Fruit fly (Drosophila melanogaster): ENCODE results near the gene Orc2.
A peak's percentile ranks its signal among the peaks of the same experiment; 100 is the strongest.

Gene Orc2

dm6 chr3R:13999531-13999930, 34.8 kb downstream of the Orc2 start (continued):
- TF ChIP-seq CG15336 (GFP tag; IDR thresholded peaks at IDR 0.05) (peak; percentile 89), eg (GFP tag; IDR thresholded peaks at IDR 0.05) (peak; percentile 92), Sox14 (GFP tag; optimal IDR thresholded peaks at IDR 0.05) (peak; percentile 7), CG4318 (GFP tag; optimal IDR thresholded peaks at IDR 0.05) (peak; percentile 81), ss (GFP tag; optimal IDR thresholded peaks at IDR 0.05) (no peak), CG7368 (GFP tag; optimal IDR thresholded peaks at IDR 0.05) (peak; percentile 58), vri (GFP tag; optimal IDR thresholded peaks at IDR 0.05) (no peak), OdsH (GFP tag; optimal IDR thresholded peaks at IDR 0.05) (peak; percentile 63), CG16779 (tag; optimal IDR thresholded peaks at IDR 0.05) (peak; percentile 26), Ets21C (GFP tag; optimal IDR thresholded peaks at IDR 0.05) (no peak), Smox (GFP tag; optimal IDR thresholded peaks at IDR 0.05) (no peak), achi (GFP tag; optimal IDR thresholded peaks at IDR 0.05) (peak; percentile 62), CG8119 (GFP tag; IDR thresholded peaks at IDR 0.05) (peak; percentile 90), CG9139 (GFP tag; optimal IDR thresholded peaks at IDR 0.05) (no peak), Eip78C (GFP tag) (peak; percentile 82), Ets96B (tag; optimal IDR thresholded peaks at IDR 0.05) (no peak)

dm6 chr3R:14001208-14001916, 36.7 kb downstream of the Orc2 start:
- TF ChIP-seq CG3919 (GFP tag; optimal IDR thresholded peaks at IDR 0.05) (no peak), Eip78C (GFP tag) (peak; percentile 18), CG15336 (GFP tag; IDR thresholded peaks at IDR 0.05) (0 out of 2 replicates have a peak, but pooled peaks have one; percentile 28)

dm6 chr3R:14002146-14002846, 37.6 kb downstream of the Orc2 start:
- TF ChIP-seq CG16779 (tag; optimal IDR thresholded peaks at IDR 0.05) (no peak), Hr38 (GFP tag; optimal IDR thresholded peaks at IDR 0.05) (no peak), CG6854 (GFP tag; optimal IDR thresholded peaks at IDR 0.05) (no peak), spab (GFP tag; optimal IDR thresholded peaks at IDR 0.05) (no peak), Met (GFP tag; optimal IDR thresholded peaks at IDR 0.05) (peak; percentile 60), Sox14 (GFP tag; optimal IDR thresholded peaks at IDR 0.05) (peak; percentile 24), CG7368 (GFP tag; optimal IDR thresholded peaks at IDR 0.05) (no peak), fd59A (GFP tag; optimal IDR thresholded peaks at IDR 0.05) (no peak), fd85E (GFP tag; optimal IDR thresholded peaks at IDR 0.05) (no peak), Ets96B (tag; optimal IDR thresholded peaks at IDR 0.05) (no peak), Blimp-1 (GFP tag; optimal IDR thresholded peaks at IDR 0.05) (no peak), Sox15 (GFP tag; optimal IDR thresholded peaks at IDR 0.05) (peak; percentile 47), Ets21C (GFP tag; optimal IDR thresholded peaks at IDR 0.05) (no peak), dac (GFP tag; optimal IDR thresholded peaks at IDR 0.05) (no peak), OdsH (GFP tag; optimal IDR thresholded peaks at IDR 0.05) (peak; percentile 52), CG3032 (tag; optimal IDR thresholded peaks at IDR 0.05) (no peak), Eip93F (GFP tag; optimal IDR thresholded peaks at IDR 0.05) (no peak), net (GFP tag; optimal IDR thresholded peaks at IDR 0.05) (peak; percentile 37), Lpt (GFP tag; optimal IDR thresholded peaks at IDR 0.05) (no peak), ss (GFP tag; optimal IDR thresholded peaks at IDR 0.05) (no peak), Gug (GFP tag; IDR thresholded peaks at IDR 0.05) (no peak), CG6808 (GFP tag; optimal IDR thresholded peaks at IDR 0.05) (peak; percentile 3), CG32006 (GFP tag; optimal IDR thresholded peaks at IDR 0.05) (peak; percentile 18), Eip75B (GFP tag; optimal IDR thresholded peaks at IDR 0.05) (peak; percentile 45), CG6276 (GFP tag; optimal IDR thresholded peaks at IDR 0.05) (no peak), CG31627 (GFP tag; optimal IDR thresholded peaks at IDR 0.05) (peak; percentile 47), CG4318 (GFP tag; optimal IDR thresholded peaks at IDR 0.05) (no peak), cyc (GFP tag; optimal IDR thresholded peaks at IDR 0.05) (peak; percentile 38), svp (GFP tag) (peak; percentile 82), pdm3 (GFP tag; optimal IDR thresholded peaks at IDR 0.05) (peak; percentile 13), CG15336 (GFP tag; IDR thresholded peaks at IDR 0.05) (no peak), CG10669 (GFP tag; optimal IDR thresholded peaks at IDR 0.05) (no peak), CG8119 (GFP tag; IDR thresholded peaks at IDR 0.05) (no peak), topi (GFP tag; optimal IDR thresholded peaks at IDR 0.05) (peak; percentile 63), CG34406 (GFP tag; optimal IDR thresholded peaks at IDR 0.05) (peak; percentile 54), dsx (GFP tag; optimal IDR thresholded peaks at IDR 0.05; ENCODE audit: poor library complexity, severe bottlenecking) (no peak), salr (GFP tag; optimal IDR thresholded peaks at IDR 0.05) (peak in 1 of 2 experiments; percentile 42)

Measured in whole organism, prepupa.